Worm (Caenorhabditis elegans): ENCODE results near the gene cnc-2.

ce11 chrV:1467444-1467843 lies 17.5 kb upstream of the cnc-2 start, which contains the start of gene gid-8:
- TF ChIP-seq W03F9.2 (tag; optimal IDR thresholded peaks at IDR 0.05) (no peak), dao-5 (tag; optimal IDR thresholded peaks at IDR 0.05) (no peak), him-1 (tag; optimal IDR thresholded peaks at IDR 0.05) (no peak)

Measured in whole organism, L4/young adult.